Worm (Caenorhabditis elegans) whole organism, L1 larva: ENCODE data around the gene F58B4.6.

ENCODE experiments used
- ama-1 ChIP-seq: fragments of 150-350 bp; optimal IDR thresholded peaks from 2 replicates; lab custom pipeline; 2014
- ceh-82 ChIP-seq, 3 experiments: fragments of 150-350 bp in 1 of 3; sonication (generic microtip) in 2 of 3; optimal IDR thresholded peaks; 2 replicates each; lab custom pipeline; 2014 to 2017; ENCODE audit warnings: missing biosample characterization in 3 of 3, missing genetic modification characterization in 3 of 3
- hpl-2 ChIP-seq: fragments of 150-350 bp; optimal IDR thresholded peaks from 2 replicates; lab custom pipeline; 2014; ENCODE audit warnings: missing biosample characterization, missing genetic modification reagents, missing genetic modification characterization
- jun-1 ChIP-seq: fragments of 150-350 bp; optimal IDR thresholded peaks from 2 replicates; lab custom pipeline; 2014; ENCODE audit warnings: missing biosample characterization, missing genetic modification reagents, missing genetic modification characterization
- mdl-1 ChIP-seq, 2 experiments: fragments of 150-350 bp; optimal IDR thresholded peaks; 2 replicates each; lab custom pipeline; 2014 to 2017; ENCODE audit warnings: missing biosample characterization in 2 of 2, missing genetic modification characterization in 2 of 2, inconsistent platforms in 1 of 2
- nhr-237 ChIP-seq: fragments of 150-350 bp; optimal IDR thresholded peaks from 2 replicates; lab custom pipeline; 2014; ENCODE audit warnings: missing biosample characterization, missing genetic modification characterization
- zip-4 ChIP-seq: fragments of 200-800 bp; sonication (Bioruptor generic); optimal IDR thresholded peaks from 2 replicates; lab custom pipeline; 2018; ENCODE audit warnings: mild to moderate bottlenecking, missing genetic modification characterization, moderate library complexity, missing compliant biosample characterization

DNA sequence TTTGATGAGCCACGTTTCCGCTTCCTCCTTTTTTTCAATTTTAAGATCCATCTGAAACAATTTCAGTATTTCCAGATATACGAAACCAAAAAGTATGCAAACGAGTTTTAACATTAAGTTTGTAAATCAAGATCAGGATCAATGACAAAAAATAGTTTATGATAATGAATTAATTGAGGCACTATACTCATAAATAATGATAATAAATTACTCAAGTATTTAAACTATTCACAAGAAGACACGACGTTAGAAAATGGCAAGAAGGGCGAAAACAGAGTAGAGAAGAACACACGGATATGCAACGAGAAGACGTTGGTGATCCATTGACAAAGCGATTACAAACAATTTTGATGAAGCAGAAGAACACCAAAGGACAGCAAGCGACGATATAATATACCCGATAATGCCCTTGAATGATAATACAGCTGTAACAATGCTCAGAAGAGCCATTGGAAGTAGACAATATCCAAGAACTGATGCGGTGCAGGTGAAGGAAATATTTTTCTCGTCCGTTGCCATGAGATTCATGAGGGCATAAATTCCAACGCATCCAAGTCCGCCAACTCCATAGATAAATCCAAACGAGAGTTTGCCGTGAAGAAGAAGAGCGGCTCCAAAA lies 31.2 kb upstream of the F58B4.6 start, which contains the start of gene F32D8.4:
- TF ChIP-seq ceh-82 (tag; optimal IDR thresholded peaks at IDR 0.05; lab: Kevin White, UChicago) (no peak), nhr-237 (tag; lab: Kevin White, UChicago) (no peak), zip-4 (GFP tag; lab: Kevin White, UChicago) (no peak), ama-1 (lab: Kevin White, UChicago) (no peak), jun-1 (tag; lab: Kevin White, UChicago) (no peak), hpl-2 (no peak), mdl-1 (tag; optimal IDR thresholded peaks at IDR 0.05; lab: Kevin White, UChicago) (no peak)
